Worm (Caenorhabditis elegans) whole organism, mixed stage, embryonic: ENCODE results near the gene srx-112.

ENCODE experiments used
- M03D4.4 ChIP-seq: sonication (generic microtip); optimal IDR thresholded peaks from 2 replicates; lab custom pipeline; 2017; ENCODE audit warnings: mild to moderate bottlenecking, missing genetic modification characterization, missing compliant biosample characterization
- blmp-1 ChIP-seq: fragments of 150-350 bp; optimal IDR thresholded peaks from 2 replicates; lab custom pipeline; 2014; ENCODE audit warnings: missing biosample characterization, missing genetic modification characterization
- ceh-43 ChIP-seq: fragments of 200-800 bp; sonication (Bioruptor generic); optimal IDR thresholded peaks from 2 replicates; lab custom pipeline; 2018; ENCODE audit warnings: mild to moderate bottlenecking, missing genetic modification characterization, moderate library complexity, missing compliant biosample characterization
- ceh-83 ChIP-seq: fragments of 200-800 bp; sonication (Bioruptor generic); optimal IDR thresholded peaks from 2 replicates; lab custom pipeline; 2018; ENCODE audit warnings: mild to moderate bottlenecking, missing genetic modification characterization, missing compliant biosample characterization
- cnd-1 ChIP-seq: fragments of 200-800 bp; sonication (Bioruptor generic); optimal IDR thresholded peaks from 2 replicates; lab custom pipeline; 2018; ENCODE audit warnings: mild to moderate bottlenecking, missing genetic modification characterization, missing compliant biosample characterization
- drap-1 ChIP-seq: fragments of 200-800 bp; sonication (Bioruptor generic); optimal IDR thresholded peaks from 3 replicates; lab custom pipeline; 2018; ENCODE audit warnings: mild to moderate bottlenecking, missing genetic modification characterization, missing compliant biosample characterization
- elt-1 ChIP-seq: sonication (generic microtip); optimal IDR thresholded peaks from 2 replicates; lab custom pipeline; 2017; ENCODE audit warnings: missing genetic modification characterization, mild to moderate bottlenecking, missing compliant biosample characterization, antibody characterized with exemption, moderate library complexity, borderline replicate concordance; ENCODE audit not compliant: insufficient read depth
- elt-3 ChIP-seq: fragments of 150-350 bp; optimal IDR thresholded peaks from 2 replicates; lab custom pipeline; 2014; ENCODE audit warnings: missing biosample characterization, missing genetic modification characterization
- flh-1 ChIP-seq: fragments of 200-800 bp; sonication (Bioruptor generic); optimal IDR thresholded peaks from 2 replicates; lab custom pipeline; 2018; ENCODE audit warnings: mild to moderate bottlenecking, missing genetic modification characterization, moderate library complexity, missing compliant biosample characterization
- ham-2 ChIP-seq: fragments of 200-800 bp; sonication (Bioruptor generic); optimal IDR thresholded peaks from 2 replicates; lab custom pipeline; 2018; ENCODE audit warnings: mild to moderate bottlenecking, missing genetic modification characterization, missing compliant biosample characterization
- hlh-1 ChIP-seq: fragments of 150-350 bp; optimal IDR thresholded peaks from 2 replicates; lab custom pipeline; 2014; ENCODE audit warnings: missing biosample characterization, missing genetic modification reagents, missing genetic modification characterization
- lin-13 ChIP-seq: fragments of 150-350 bp; optimal IDR thresholded peaks from 2 replicates; lab custom pipeline; 2014; ENCODE audit warnings: missing biosample characterization, missing genetic modification characterization
- lsy-2 ChIP-seq: fragments of 150-350 bp; optimal IDR thresholded peaks from 2 replicates; lab custom pipeline; 2014; ENCODE audit warnings: missing biosample characterization, missing genetic modification characterization
- mep-1 ChIP-seq: fragments of 150-350 bp; optimal IDR thresholded peaks from 2 replicates; lab custom pipeline; 2017; ENCODE audit warnings: missing biosample characterization, missing genetic modification reagents, missing genetic modification characterization, inconsistent platforms
- mls-2 ChIP-seq: sonication (generic microtip); optimal IDR thresholded peaks from 2 replicates; lab custom pipeline; 2016; ENCODE audit warnings: mild to moderate bottlenecking, missing genetic modification characterization, moderate library complexity, missing compliant biosample characterization
- nhr-12 ChIP-seq: fragments of 150-350 bp; optimal IDR thresholded peaks from 2 replicates; lab custom pipeline; 2014; ENCODE audit warnings: missing biosample characterization, missing genetic modification characterization
- nhr-237 ChIP-seq: fragments of 150-350 bp; optimal IDR thresholded peaks from 2 replicates; lab custom pipeline; 2014; ENCODE audit warnings: missing biosample characterization, missing genetic modification characterization
- nhr-28 ChIP-seq: fragments of 150-350 bp; optimal IDR thresholded peaks from 2 replicates; lab custom pipeline; 2014; ENCODE audit warnings: missing biosample characterization, missing genetic modification characterization
- nhr-76 ChIP-seq: sonication (generic microtip); optimal IDR thresholded peaks from 2 replicates; lab custom pipeline; 2017; ENCODE audit warnings: missing biosample characterization, missing genetic modification characterization
- pha-4 ChIP-seq: fragments of 150-350 bp; optimal IDR thresholded peaks from 2 replicates; lab custom pipeline; 2018; ENCODE audit warnings: missing biosample characterization, missing genetic modification reagents, missing genetic modification characterization
- sem-2 ChIP-seq: fragments of 200-800 bp; sonication (Bioruptor generic); optimal IDR thresholded peaks from 2 replicates; lab custom pipeline; 2018; ENCODE audit warnings: mild to moderate bottlenecking, missing genetic modification characterization, missing compliant biosample characterization
- snpc-4 ChIP-seq: fragments of 150-350 bp; optimal IDR thresholded peaks from 2 replicates; lab custom pipeline; 2014; ENCODE audit warnings: missing biosample characterization, missing genetic modification characterization
- tbx-8 ChIP-seq: fragments of 200-800 bp; sonication (Bioruptor generic); optimal IDR thresholded peaks from 2 replicates; lab custom pipeline; 2018; ENCODE audit warnings: mild to moderate bottlenecking, missing genetic modification characterization, moderate library complexity, missing compliant biosample characterization
- unc-120 ChIP-seq: sonication (generic microtip); optimal IDR thresholded peaks from 2 replicates; lab custom pipeline; 2017; ENCODE audit warnings: missing genetic modification characterization, missing compliant biosample characterization; ENCODE audit not compliant: poor library complexity, severe bottlenecking
- unc-39 ChIP-seq: fragments of 150-350 bp; optimal IDR thresholded peaks from 2 replicates; lab custom pipeline; 2014; ENCODE audit warnings: missing biosample characterization, missing genetic modification characterization
- unc-62 ChIP-seq: fragments of 150-350 bp; optimal IDR thresholded peaks from 2 replicates; lab custom pipeline; 2014; ENCODE audit warnings: missing biosample characterization, missing genetic modification reagents, missing genetic modification characterization
- zip-8 ChIP-seq: fragments of 150-350 bp; optimal IDR thresholded peaks from 2 replicates; lab custom pipeline; 2014; ENCODE audit warnings: missing biosample characterization, missing genetic modification characterization
- ztf-11 ChIP-seq: fragments of 150-350 bp; optimal IDR thresholded peaks from 2 replicates; lab custom pipeline; 2014; ENCODE audit warnings: missing biosample characterization, missing genetic modification characterization

srx-112 gene

ce11 chrII:3795323-3795722 lies 30.9 kb upstream of the srx-112 start, which contains the start of gene Y8A9A.2:
Y8A9A.2 (plus strand) TSS chrII:3795623.
- no peak for TF ChIP-seq lin-13 (tag; lab: Kevin White, UChicago)
- no peak for TF ChIP-seq flh-1
- no peak for TF ChIP-seq unc-39 (tag; lab: Kevin White, UChicago)
- TF ChIP-seq mep-1 (tag; lab: Kevin White, UChicago), result no peak
- no peak for TF ChIP-seq unc-62 (GFP tag; lab: Kevin White, UChicago)
- no peak for TF ChIP-seq ceh-43 (GFP tag; lab: Kevin White, UChicago)
- TF ChIP-seq nhr-237, result no peak
- TF ChIP-seq snpc-4 (tag; lab: Kevin White, UChicago), result no peak
- no peak for TF ChIP-seq nhr-28 (tag; lab: Kevin White, UChicago)
- TF ChIP-seq nhr-12 (tag; lab: Kevin White, UChicago), result no peak
- no peak for TF ChIP-seq drap-1 (GFP tag; lab: Kevin White, UChicago)
- no peak for TF ChIP-seq elt-1 (tag; lab: Kevin White, UChicago)
- no peak for TF ChIP-seq mls-2
- no peak for TF ChIP-seq pha-4 (tag; lab: Kevin White, UChicago)
- TF ChIP-seq cnd-1 (tag; lab: Kevin White, UChicago), result no peak

ce11 chrII:3793336-3793735 lies 28.9 kb upstream of the srx-112 start, which contains the start of gene fbxb-99:
fbxb-99 (minus strand) TSS chrII:3793436.
- TF ChIP-seq unc-39 (tag; lab: Kevin White, UChicago) (no peak), flh-1 (no peak), ceh-83 (no peak), nhr-76 (no peak)

- TF ChIP-seq zip-8 (tag; lab: Kevin White, UChicago) (peak; percentile 91), blmp-1 (tag; lab: Kevin White, UChicago) (no peak)
Measured at ce11 chrII:3788356-3788962, 24.1 kb upstream of the srx-112 start.

- TF ChIP-seq hlh-1 (tag; lab: Kevin White, UChicago), result no peak
- no peak for TF ChIP-seq elt-3 (tag; lab: Kevin White, UChicago)
- no peak for TF ChIP-seq nhr-28 (tag; lab: Kevin White, UChicago)
- TF ChIP-seq sem-2, result no peak
- no peak for TF ChIP-seq tbx-8
- no peak for TF ChIP-seq M03D4.4 (tag; lab: Kevin White, UChicago)
- no peak for TF ChIP-seq unc-62 (GFP tag; lab: Kevin White, UChicago)
- TF ChIP-seq ham-2 (GFP tag; lab: Kevin White, UChicago), result no peak
- no peak for TF ChIP-seq mep-1 (tag; lab: Kevin White, UChicago)
- TF ChIP-seq cnd-1 (tag; lab: Kevin White, UChicago), result no peak
- no peak for TF ChIP-seq flh-1
- TF ChIP-seq mls-2, result no peak
Measured at ce11 chrII:3787151-3787550, 22.8 kb upstream of the srx-112 start, which contains the start of gene T24E12.13. T24E12.13 (plus strand) TSS chrII:3787451.

ce11 chrII:3786538-3786937 lies 22.2 kb upstream of the srx-112 start:
- TF ChIP-seq unc-120 (tag; lab: Kevin White, UChicago) (no peak), ztf-11 (tag; lab: Kevin White, UChicago) (no peak), blmp-1 (tag; lab: Kevin White, UChicago) (no peak), elt-3 (tag; lab: Kevin White, UChicago) (no peak), ceh-43 (GFP tag; lab: Kevin White, UChicago) (no peak), nhr-76 (no peak)

ce11 chrII:3785756-3786155 lies 21.4 kb upstream of the srx-112 start:
- TF ChIP-seq M03D4.4 (tag; lab: Kevin White, UChicago), result no peak
- TF ChIP-seq lsy-2, result no peak

- TF ChIP-seq sem-2, result no peak
- no peak for TF ChIP-seq snpc-4 (tag; lab: Kevin White, UChicago)
- no peak for TF ChIP-seq unc-39 (tag; lab: Kevin White, UChicago)
- TF ChIP-seq elt-1 (tag; lab: Kevin White, UChicago), result no peak
- no peak for TF ChIP-seq zip-8 (tag; lab: Kevin White, UChicago)
- TF ChIP-seq nhr-76, result no peak
- TF ChIP-seq pha-4 (tag; lab: Kevin White, UChicago), result no peak
Measured at ce11 chrII:3785257-3785656, 20.9 kb upstream of the srx-112 start, which contains the start of gene T24E12.1. T24E12.1 (plus strand) TSS chrII:3785557.
